Fruit fly (Drosophila melanogaster): ENCODE data around the gene CG33281.

DNA sequence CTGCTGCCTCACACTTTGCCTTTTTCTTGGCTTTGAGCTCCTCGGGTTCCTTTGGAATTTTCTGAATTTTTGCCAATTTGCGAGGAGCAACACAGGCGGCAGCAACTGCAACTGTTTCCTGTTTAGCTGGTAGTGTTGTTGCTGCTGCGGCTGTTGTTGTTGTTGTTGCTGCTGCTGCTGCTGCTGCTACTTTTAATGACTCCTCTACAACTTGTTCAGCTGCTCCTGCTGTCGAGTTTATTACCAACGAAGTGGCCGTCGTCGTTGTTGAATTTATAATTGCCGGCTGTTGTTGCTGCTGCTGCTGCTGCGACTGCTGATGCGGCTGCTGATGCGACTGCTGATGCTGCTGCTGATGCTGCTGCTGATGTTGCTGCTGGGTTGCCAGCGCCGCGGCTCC lies 28.9 kb downstream of the CG33281 start:
- no peak for TF ChIP-seq psq (optimal IDR thresholded peaks at IDR 0.05)
- no peak for TF ChIP-seq CG8478 (optimal IDR thresholded peaks at IDR 0.05)
- no peak for TF ChIP-seq Dll (optimal IDR thresholded peaks at IDR 0.05)
- no peak for TF ChIP-seq usp (GFP tag; optimal IDR thresholded peaks at IDR 0.05)
- no peak for TF ChIP-seq pan (optimal IDR thresholded peaks at IDR 0.05)
- TF ChIP-seq EcR (GFP tag; optimal IDR thresholded peaks at IDR 0.05): no peak

Data from whole organism.